Fruit fly (Drosophila melanogaster): ENCODE data around the gene CG12540.

The CG12540 gene

DNA sequence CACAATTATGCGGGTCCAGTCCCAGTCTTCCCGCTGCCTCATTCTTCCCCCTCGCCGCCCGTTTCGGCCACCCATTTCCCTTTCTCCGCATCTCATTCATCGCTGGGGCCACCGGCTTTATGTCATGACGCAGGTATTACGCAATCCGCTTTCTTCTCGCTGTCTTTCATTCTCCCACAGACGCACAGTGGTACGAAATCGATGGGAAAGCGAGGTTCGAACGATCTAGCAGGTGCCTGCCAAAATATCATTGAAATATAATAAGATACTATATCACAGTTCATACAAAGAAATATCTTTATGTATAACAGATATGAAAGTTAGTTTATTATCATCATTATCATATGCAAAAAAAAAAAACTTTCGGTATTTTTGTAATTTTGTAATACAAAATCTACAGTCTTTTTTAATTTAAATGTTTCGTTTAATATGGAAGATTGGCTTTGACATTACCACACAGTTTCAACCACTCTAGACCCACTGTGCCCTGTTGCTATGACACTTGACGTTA is 12.4 kb upstream of the CG12540 start (continued):
- TF ChIP-seq pb (GFP tag; optimal IDR thresholded peaks at IDR 0.05) = no peak
- peak; percentile 30; the same call in 1 of the 3 replicates for TF ChIP-seq CG7357 (GFP tag; IDR thresholded peaks at IDR 0.05)
- no peak for TF ChIP-seq dati (GFP tag; IDR thresholded peaks at IDR 0.05)
- no peak for TF ChIP-seq CkIIα-i1 (GFP tag; IDR thresholded peaks at IDR 0.05)
- TF ChIP-seq jumu (GFP tag; optimal IDR thresholded peaks at IDR 0.05) = peak; percentile 48
- TF ChIP-seq Sin3A (optimal IDR thresholded peaks at IDR 0.05) = no peak
- peak; percentile 10 for TF ChIP-seq CG15696 (tag; optimal IDR thresholded peaks at IDR 0.05)
- TF ChIP-seq CG10431 (GFP tag; optimal IDR thresholded peaks at IDR 0.05) = peak; percentile 35
- TF ChIP-seq Dref (GFP tag; IDR thresholded peaks at IDR 0.05) = no peak
- TF ChIP-seq gsb-n (tag; optimal IDR thresholded peaks at IDR 0.05) = peak; percentile 48
- TF ChIP-seq Lhr (GFP tag; optimal IDR thresholded peaks at IDR 0.05) = peak; percentile 17
- peak; percentile 32 for TF ChIP-seq Spps (tag; optimal IDR thresholded peaks at IDR 0.05)
- TF ChIP-seq CG12155 (GFP tag; optimal IDR thresholded peaks at IDR 0.05) = peak; percentile 30
- TF ChIP-seq dmrt99B (tag; optimal IDR thresholded peaks at IDR 0.05) = peak; percentile 85
- peak; percentile 51 for TF ChIP-seq CG32767 (GFP tag; IDR thresholded peaks at IDR 0.05)
- peak; percentile 70 for TF ChIP-seq Asciz (GFP tag; optimal IDR thresholded peaks at IDR 0.05)
- TF ChIP-seq CG8290 (GFP tag; optimal IDR thresholded peaks at IDR 0.05) = peak; percentile 42
- no peak for TF ChIP-seq CG8290 (tag; optimal IDR thresholded peaks at IDR 0.05)
- TF ChIP-seq Side (GFP tag; optimal IDR thresholded peaks at IDR 0.05) = peak; percentile 55
- no peak for TF ChIP-seq CG11398 (GFP tag; optimal IDR thresholded peaks at IDR 0.05)
- peak; percentile 38 for TF ChIP-seq run (tag; optimal IDR thresholded peaks at IDR 0.05)
- peak; percentile 51 for TF ChIP-seq grau (tag; optimal IDR thresholded peaks at IDR 0.05)
- TF ChIP-seq Dek (tag; optimal IDR thresholded peaks at IDR 0.05) = peak; percentile 20
- peak; percentile 58 for TF ChIP-seq Hr3 (GFP tag; optimal IDR thresholded peaks at IDR 0.05)
- peak; percentile 32 for TF ChIP-seq pnt (GFP tag; optimal IDR thresholded peaks at IDR 0.05)
- no peak for TF ChIP-seq amos (GFP tag; IDR thresholded peaks at IDR 0.05; ENCODE audit: partially characterized antibody)
- no peak for TF ChIP-seq CG14441 (GFP tag; IDR thresholded peaks at IDR 0.05)
- TF ChIP-seq ken (GFP tag; IDR thresholded peaks at IDR 0.05) = peak; percentile 43; the same call in 1 of the 3 replicates
- TF ChIP-seq ind (GFP tag; optimal IDR thresholded peaks at IDR 0.05) = peak; percentile 58
- no peak for TF ChIP-seq CG14667 (GFP tag; IDR thresholded peaks at IDR 0.05)
- peak; percentile 59 for TF ChIP-seq CG10209 (GFP tag; optimal IDR thresholded peaks at IDR 0.05)
- TF ChIP-seq seq (GFP tag; IDR thresholded peaks at IDR 0.05) = 0 out of 2 replicates have a peak, but pooled peaks have one; percentile 34
- peak; percentile 39 for TF ChIP-seq tap (tag; optimal IDR thresholded peaks at IDR 0.05)
- peak; percentile 67 for TF ChIP-seq CG9437 (GFP tag; optimal IDR thresholded peaks at IDR 0.05)
- no peak for TF ChIP-seq CG4360 (GFP tag; IDR thresholded peaks at IDR 0.05)
- peak; percentile 63 for TF ChIP-seq croc (GFP tag; conservative IDR thresholded peaks at IDR 0.05)
- peak; percentile 44; the same call in 1 of the 3 replicates for TF ChIP-seq so (GFP tag; IDR thresholded peaks at IDR 0.05)
- peak; percentile 51 for TF ChIP-seq vvl (GFP tag; IDR thresholded peaks at IDR 0.05)
- TF ChIP-seq Deaf1 (tag; optimal IDR thresholded peaks at IDR 0.05) = peak; percentile 9
- TF ChIP-seq Nf-YA (GFP tag; IDR thresholded peaks at IDR 0.05) = 0 out of 2 replicates have a peak, but pooled peaks have one; percentile 28
- peak; percentile 40 for TF ChIP-seq lab (GFP tag; optimal IDR thresholded peaks at IDR 0.05)
- 0 out of 3 replicates have a peak, but pooled peaks have one; percentile 54 for TF ChIP-seq H15 (GFP tag; IDR thresholded peaks at IDR 0.05)
- peak; percentile 48 for TF ChIP-seq CG1233 (GFP tag; optimal IDR thresholded peaks at IDR 0.05)
- TF ChIP-seq CG33557 (GFP tag; optimal IDR thresholded peaks at IDR 0.05) = no peak
- no peak for TF ChIP-seq CG13894 (tag; optimal IDR thresholded peaks at IDR 0.05)
- TF ChIP-seq crc (GFP tag; optimal IDR thresholded peaks at IDR 0.05) = peak; percentile 6
- no peak for TF ChIP-seq ash1 (GFP tag; optimal IDR thresholded peaks at IDR 0.05)
- TF ChIP-seq ap (GFP tag; IDR thresholded peaks at IDR 0.05) = 0 out of 2 replicates have a peak, but pooled peaks have one; percentile 12
- TF ChIP-seq cwo (GFP tag; optimal IDR thresholded peaks at IDR 0.05) = peak; percentile 27
- TF ChIP-seq trh (GFP tag; optimal IDR thresholded peaks at IDR 0.05) = peak; percentile 8
- no peak for TF ChIP-seq rib (GFP tag; IDR thresholded peaks at IDR 0.05)

Measured in whole organism, embryonic.